Fruit fly (Drosophila melanogaster): Measurements from ENCODE around the gene CG11583.

Gene CG11583

DNA sequence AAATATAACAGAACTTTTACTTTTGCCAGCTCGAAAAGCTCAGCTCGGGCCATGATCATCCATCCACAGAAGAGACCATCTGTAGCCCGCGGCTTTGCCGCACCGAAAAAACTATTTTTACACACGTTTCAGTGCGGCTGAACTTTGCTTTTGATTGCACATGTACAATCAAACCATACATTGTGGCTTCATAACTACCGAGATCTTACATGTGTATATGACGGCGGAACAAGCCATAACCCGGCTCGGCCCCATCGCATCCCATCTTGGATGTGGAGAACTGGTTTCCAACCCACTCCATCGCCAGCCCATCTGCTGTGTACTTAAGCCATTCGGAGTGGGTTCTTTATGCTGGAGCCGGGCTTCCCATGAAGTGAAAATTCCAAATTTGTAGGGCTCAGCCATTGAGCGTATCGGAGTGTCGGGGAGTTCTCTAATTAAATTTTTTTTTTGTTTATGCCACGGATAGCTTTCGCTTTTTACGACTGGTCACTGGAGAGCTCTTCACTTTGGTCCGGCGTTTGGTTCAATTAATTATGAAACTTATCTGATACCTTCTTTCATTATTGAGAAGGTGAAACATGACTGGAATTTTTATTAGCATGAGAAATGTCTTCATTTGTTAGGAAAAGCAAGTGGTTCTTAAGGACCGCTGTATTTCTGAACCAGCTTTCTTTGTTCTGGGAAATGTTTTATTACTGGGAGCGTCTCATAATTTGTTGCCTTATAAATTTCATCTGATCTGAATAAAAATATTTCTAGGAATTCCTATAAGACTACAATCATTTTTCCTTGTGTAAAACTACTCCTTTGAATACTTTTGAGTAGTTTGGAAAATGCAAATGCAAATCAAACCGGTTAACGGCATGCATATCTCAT lies 11.4 kb downstream of the CG11583 start:
- TF ChIP-seq kni (GFP tag; optimal IDR thresholded peaks at IDR 0.05) (peak; percentile 52), CG1233 (GFP tag; optimal IDR thresholded peaks at IDR 0.05) (no peak), bsh (GFP tag; optimal IDR thresholded peaks at IDR 0.05) (peak in 1 of 2 experiments; percentile 11), Blimp-1 (GFP tag; optimal IDR thresholded peaks at IDR 0.05) (peak; percentile 96), CG1603 (tag; optimal IDR thresholded peaks at IDR 0.05) (no peak), nerfin-2 (GFP tag; IDR thresholded peaks at IDR 0.05; ENCODE audit: partially characterized antibody) (peak; percentile 26; the same call in 1 of the 2 replicates), Atf3 (GFP tag; optimal IDR thresholded peaks at IDR 0.05) (no peak), CG2199 (GFP tag; IDR thresholded peaks at IDR 0.05) (0 out of 3 replicates have a peak, but pooled peaks have one; percentile 30), sqz (GFP tag; optimal IDR thresholded peaks at IDR 0.05) (peak; percentile 41), chinmo (GFP tag; IDR thresholded peaks at IDR 0.05; ENCODE audit: partially characterized antibody) (0 out of 4 replicates have a peak, but pooled peaks have one; percentile 41)

DNA sequence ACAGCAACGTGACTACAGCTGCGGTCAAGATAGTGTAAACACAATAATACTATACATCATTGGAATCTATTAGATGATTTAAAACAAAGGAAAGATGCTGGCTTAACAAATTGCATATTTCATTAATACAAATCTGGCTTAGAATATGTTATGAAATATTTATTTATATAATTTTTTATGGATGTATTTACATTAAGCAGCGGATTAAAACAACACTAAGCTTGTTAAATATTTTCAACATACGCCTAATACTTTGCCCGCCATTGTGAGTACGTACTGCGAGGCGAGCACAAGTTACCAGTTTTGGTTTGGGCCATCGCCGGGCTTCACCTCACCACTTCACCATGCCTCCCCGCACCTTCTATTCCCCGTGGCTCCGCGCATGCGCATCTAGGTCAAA lies 12.7 kb downstream of the CG11583 start:
- no peak for TF ChIP-seq cg (GFP tag; optimal IDR thresholded peaks at IDR 0.05)
- TF ChIP-seq CG7556 (GFP tag; optimal IDR thresholded peaks at IDR 0.05): peak; percentile 78
- no peak for TF ChIP-seq CHES-1-like (GFP tag; optimal IDR thresholded peaks at IDR 0.05)
- TF ChIP-seq CG6683 (GFP tag; optimal IDR thresholded peaks at IDR 0.05): peak; percentile 47
- TF ChIP-seq ERR (GFP tag; optimal IDR thresholded peaks at IDR 0.05): no peak
- TF ChIP-seq cato (GFP tag; optimal IDR thresholded peaks at IDR 0.05; ENCODE audit: borderline replicate concordance): no peak
- TF ChIP-seq Dip2 (GFP tag; IDR thresholded peaks at IDR 0.05): no peak
- TF ChIP-seq dati (GFP tag; IDR thresholded peaks at IDR 0.05): no peak
- peak; percentile 42 for TF ChIP-seq CG15011 (GFP tag; optimal IDR thresholded peaks at IDR 0.05)
- TF ChIP-seq ato (GFP tag; IDR thresholded peaks at IDR 0.05; ENCODE audit: partially characterized antibody): no peak
- peak; percentile 38 for TF ChIP-seq CG15696 (tag; optimal IDR thresholded peaks at IDR 0.05)
- no peak for TF ChIP-seq fd64A (GFP tag; optimal IDR thresholded peaks at IDR 0.05)
- no peak for TF ChIP-seq Side (GFP tag; optimal IDR thresholded peaks at IDR 0.05)
- TF ChIP-seq CG5180 (GFP tag; optimal IDR thresholded peaks at IDR 0.05): peak; percentile 56
- peak; percentile 31; the same call in 1 of the 2 replicates for TF ChIP-seq Oaz (GFP tag; IDR thresholded peaks at IDR 0.05)
- TF ChIP-seq cad (GFP tag; optimal IDR thresholded peaks at IDR 0.05): no peak
- TF ChIP-seq jigr1 (GFP tag; IDR thresholded peaks at IDR 0.05): peak; percentile 43; the same call in 1 of the 3 replicates
- 0 out of 3 replicates have a peak, but pooled peaks have one; percentile 31 for TF ChIP-seq CG2889 (GFP tag; IDR thresholded peaks at IDR 0.05)
- TF ChIP-seq CG6791 (GFP tag; IDR thresholded peaks at IDR 0.05; ENCODE audit: partially characterized antibody): 0 out of 3 replicates have a peak, but pooled peaks have one; percentile 15
- TF ChIP-seq Nf-YA (GFP tag; IDR thresholded peaks at IDR 0.05): peak; percentile 15; the same call in 1 of the 2 replicates
- TF ChIP-seq grau (tag; optimal IDR thresholded peaks at IDR 0.05): peak; percentile 81
- no peak for TF ChIP-seq chn (GFP tag; optimal IDR thresholded peaks at IDR 0.05)
- no peak for TF ChIP-seq CG33213 (GFP tag; optimal IDR thresholded peaks at IDR 0.05)
- TF ChIP-seq CG11085 (GFP tag; IDR thresholded peaks at IDR 0.05): no peak
- TF ChIP-seq z (GFP tag; IDR thresholded peaks at IDR 0.05): no peak
- peak; percentile 76 for TF ChIP-seq CG10267 (tag; optimal IDR thresholded peaks at IDR 0.05)
- no peak for TF ChIP-seq CG8478 (optimal IDR thresholded peaks at IDR 0.05)
- TF ChIP-seq Taf1 (GFP tag; IDR thresholded peaks at IDR 0.05): peak; percentile 18; the same call in 1 of the 2 replicates
- peak; percentile 6 for TF ChIP-seq Jarid2 (GFP tag; optimal IDR thresholded peaks at IDR 0.05)
- TF ChIP-seq nerfin-1 (tag; optimal IDR thresholded peaks at IDR 0.05): peak; percentile 69
- TF ChIP-seq gem (tag; optimal IDR thresholded peaks at IDR 0.05): peak; percentile 84
- TF ChIP-seq Xbp1 (GFP tag; optimal IDR thresholded peaks at IDR 0.05): peak; percentile 54
- no peak for TF ChIP-seq Trl (optimal IDR thresholded peaks at IDR 0.05)
- TF ChIP-seq Trl (GFP tag; optimal IDR thresholded peaks at IDR 0.05): no peak
- peak; percentile 36 for TF ChIP-seq CG18764 (GFP tag; optimal IDR thresholded peaks at IDR 0.05)
- peak; percentile 48 for TF ChIP-seq CG4424 (GFP tag; optimal IDR thresholded peaks at IDR 0.05)
- peak; percentile 79 for TF ChIP-seq Ptx1 (GFP tag; IDR thresholded peaks at IDR 0.05)
- TF ChIP-seq Atf6 (GFP tag; IDR thresholded peaks at IDR 0.05): peak; percentile 51; the same call in 1 of the 2 replicates
